Fruit fly (Drosophila melanogaster): ENCODE results near the gene Vps36.

The Vps36 gene

dm6 chr3L:13503631-13504030 lies 9.3 kb downstream of the Vps36 start:
- TF ChIP-seq chm (GFP tag; IDR thresholded peaks at IDR 0.05): no peak
- TF ChIP-seq CG6272 (GFP tag; IDR thresholded peaks at IDR 0.05): no peak
- TF ChIP-seq kni (GFP tag; optimal IDR thresholded peaks at IDR 0.05): no peak
- TF ChIP-seq CG4707 (GFP tag; optimal IDR thresholded peaks at IDR 0.05): no peak
- TF ChIP-seq sc (optimal IDR thresholded peaks at IDR 0.05): no peak
- no peak for TF ChIP-seq sc (GFP tag; optimal IDR thresholded peaks at IDR 0.05)
- TF ChIP-seq CG15011 (GFP tag; optimal IDR thresholded peaks at IDR 0.05): no peak
- TF ChIP-seq CG7786 (GFP tag; optimal IDR thresholded peaks at IDR 0.05): no peak
- no peak for TF ChIP-seq Ada2b (GFP tag; IDR thresholded peaks at IDR 0.05)
- no peak for TF ChIP-seq CG15601 (tag; optimal IDR thresholded peaks at IDR 0.05)
- TF ChIP-seq kah (GFP tag; optimal IDR thresholded peaks at IDR 0.05): no peak
- TF ChIP-seq mam (GFP tag; optimal IDR thresholded peaks at IDR 0.05): no peak
- TF ChIP-seq CG14965 (GFP tag; optimal IDR thresholded peaks at IDR 0.05; ENCODE audit: borderline replicate concordance): no peak
- 0 out of 3 replicates have a peak, but pooled peaks have one; percentile 23 for TF ChIP-seq CG16813 (GFP tag; IDR thresholded peaks at IDR 0.05; ENCODE audit: partially characterized antibody)
- TF ChIP-seq CG12104 (GFP tag; optimal IDR thresholded peaks at IDR 0.05): no peak
- no peak for TF ChIP-seq ERR (GFP tag; optimal IDR thresholded peaks at IDR 0.05)
- TF ChIP-seq CG8924 (tag; optimal IDR thresholded peaks at IDR 0.05): no peak
- TF ChIP-seq CG7357 (GFP tag; IDR thresholded peaks at IDR 0.05): no peak
- TF ChIP-seq Ets65A (GFP tag): peak; percentile 50
- peak; percentile 70 for TF ChIP-seq Med (GFP tag)
- TF ChIP-seq BEAF-32 (GFP tag; optimal IDR thresholded peaks at IDR 0.05): no peak

- no peak for TF ChIP-seq tin (GFP tag; optimal IDR thresholded peaks at IDR 0.05)
- TF ChIP-seq CG6791 (GFP tag; IDR thresholded peaks at IDR 0.05; ENCODE audit: partially characterized antibody): peak; percentile 56; the same call in 1 of the 3 replicates
- TF ChIP-seq YL-1 (GFP tag; optimal IDR thresholded peaks at IDR 0.05): peak; percentile 93
- peak; percentile 37; the same call in 2 of the 3 replicates for TF ChIP-seq knrl (GFP tag; IDR thresholded peaks at IDR 0.05; ENCODE audit: partially characterized antibody)
- TF ChIP-seq fd3F (GFP tag; optimal IDR thresholded peaks at IDR 0.05): no peak
- TF ChIP-seq MBD-R2 (GFP tag; IDR thresholded peaks at IDR 0.05): peak; percentile 81
- peak; percentile 41 for TF ChIP-seq Scr (GFP tag; IDR thresholded peaks at IDR 0.05; ENCODE audit: partially characterized antibody)
- TF ChIP-seq chinmo (GFP tag; IDR thresholded peaks at IDR 0.05; ENCODE audit: partially characterized antibody): 0 out of 4 replicates have a peak, but pooled peaks have one; percentile 54
- TF ChIP-seq Opbp (GFP tag; IDR thresholded peaks at IDR 0.05; ENCODE audit: partially characterized antibody): peak; percentile 65; the same call in 2 of the 3 replicates
- peak; percentile 84 for TF ChIP-seq E2f2 (GFP tag; IDR thresholded peaks at IDR 0.05)
- no peak for TF ChIP-seq en (GFP tag; optimal IDR thresholded peaks at IDR 0.05)
- peak; percentile 37; the same call in 1 of the 2 replicates for TF ChIP-seq tna (GFP tag; IDR thresholded peaks at IDR 0.05; ENCODE audit: partially characterized antibody)
- no peak for TF ChIP-seq CG9876 (GFP tag; optimal IDR thresholded peaks at IDR 0.05)
- peak; percentile 57; the same call in 2 of the 3 replicates for TF ChIP-seq CG16813 (GFP tag; IDR thresholded peaks at IDR 0.05; ENCODE audit: partially characterized antibody)
- no peak for TF ChIP-seq BtbVII (GFP tag; optimal IDR thresholded peaks at IDR 0.05)
- peak; percentile 72 for TF ChIP-seq Dref (GFP tag; IDR thresholded peaks at IDR 0.05)
- TF ChIP-seq vvl (GFP tag; IDR thresholded peaks at IDR 0.05): peak; percentile 53; the same call in 1 of the 2 replicates
- peak; percentile 39; the same call in 2 of the 4 replicates for TF ChIP-seq Dll (GFP tag; IDR thresholded peaks at IDR 0.05; ENCODE audit: partially characterized antibody)
- peak; percentile 57 for TF ChIP-seq Sry-δ (GFP tag; optimal IDR thresholded peaks at IDR 0.05)
- TF ChIP-seq CG8765 (GFP tag; IDR thresholded peaks at IDR 0.05): no peak
- peak; percentile 34 for TF ChIP-seq CG7987 (GFP tag; optimal IDR thresholded peaks at IDR 0.05)
- TF ChIP-seq vnd (GFP tag; IDR thresholded peaks at IDR 0.05; ENCODE audit: partially characterized antibody): no peak
- peak; percentile 66 for TF ChIP-seq HLHmδ (GFP tag; optimal IDR thresholded peaks at IDR 0.05)
- TF ChIP-seq CHES-1-like (GFP tag; optimal IDR thresholded peaks at IDR 0.05): peak; percentile 39
- TF ChIP-seq trem (tag; optimal IDR thresholded peaks at IDR 0.05): peak; percentile 23
- no peak for TF ChIP-seq CG6654 (GFP tag; optimal IDR thresholded peaks at IDR 0.05)
- peak; percentile 25 for TF ChIP-seq D (optimal IDR thresholded peaks at IDR 0.05)
- TF ChIP-seq D (GFP tag; optimal IDR thresholded peaks at IDR 0.05): no peak
- TF ChIP-seq CG12659 (GFP tag; optimal IDR thresholded peaks at IDR 0.05): peak; percentile 77
Measured at dm6 chr3L:13502484-13503109, 10.3 kb downstream of the Vps36 start, which contains the start of gene Spt20. Gene Spt20 (plus strand): TSS chr3L:13502707.

Measured in whole organism, embryonic.